Worm (Caenorhabditis elegans) whole organism, L3 larva: ENCODE measurements around the gene pro-1.

Experiments used
- aly-2 ChIP-seq: fragments of 150-350 bp; optimal IDR thresholded peaks from 2 replicates; lab custom pipeline; 2014; ENCODE audit warnings: missing biosample characterization, missing genetic modification characterization
- hmg-11 ChIP-seq: sonication (generic microtip); optimal IDR thresholded peaks from 2 replicates; lab custom pipeline; 2016; ENCODE audit warnings: missing genetic modification characterization, missing compliant biosample characterization
- nhr-11 ChIP-seq: fragments of 150-350 bp; optimal IDR thresholded peaks from 2 replicates; lab custom pipeline; 2014; ENCODE audit warnings: missing biosample characterization, missing genetic modification characterization
- nhr-237 ChIP-seq: fragments of 150-350 bp; optimal IDR thresholded peaks from 2 replicates; lab custom pipeline; 2014; ENCODE audit warnings: missing biosample characterization, missing genetic modification characterization
- pqm-1 ChIP-seq: fragments of 150-350 bp; optimal IDR thresholded peaks from 2 replicates; lab custom pipeline; 2017; ENCODE audit warnings: missing biosample characterization, missing genetic modification characterization, inconsistent platforms
- unc-62 ChIP-seq: fragments of 150-350 bp; sonication (generic microtip); optimal IDR thresholded peaks from 4 replicates; lab custom pipeline; 2014; ENCODE audit warnings: missing biosample characterization, missing genetic modification reagents, missing genetic modification characterization

DNA sequence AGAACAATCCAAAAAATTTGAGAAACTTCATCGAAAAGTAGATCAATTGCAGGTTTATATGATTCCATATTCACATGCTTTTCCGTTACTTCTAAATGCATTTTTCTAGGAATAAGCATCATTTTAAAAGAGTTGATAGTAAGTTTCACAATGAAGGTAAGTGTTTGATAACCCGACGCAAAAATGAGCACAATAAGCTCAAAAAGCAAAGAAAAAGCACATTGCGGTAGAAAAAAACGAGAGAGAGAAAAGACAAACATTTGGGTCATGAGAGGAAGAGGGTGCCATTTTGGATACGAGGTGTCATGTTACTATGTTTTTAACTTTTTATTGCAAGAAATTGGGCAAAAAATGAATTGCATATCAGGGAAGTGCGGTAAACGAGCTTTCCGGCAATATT, 17.4 kb downstream of the pro-1 start, which contains the start of gene F59B10.6:
- TF ChIP-seq unc-62 (GFP tag; lab: Kevin White, UChicago) (no peak), hmg-11 (tag; lab: Kevin White, UChicago) (no peak), nhr-237 (tag; lab: Kevin White, UChicago) (no peak), nhr-11 (tag; lab: Kevin White, UChicago) (no peak), aly-2 (tag; lab: Kevin White, UChicago) (no peak), pqm-1 (tag; lab: Kevin White, UChicago) (no peak)
